Worm (Caenorhabditis elegans) whole organism, L4 larva: Measurements from ENCODE around the gene C08G9.2.

Experiments
- D1046.2 ChIP-seq: fragments of 200-800 bp; sonication (Bioruptor generic); IDR thresholded peaks from 2 replicates; pipeline ENCODE4 v1.3.6; 2022; ENCODE audit warnings: missing genetic modification characterization, missing compliant biosample characterization
- F26F4.8 ChIP-seq: fragments of 200-800 bp; sonication (Bioruptor generic); conservative IDR thresholded peaks from 2 replicates; pipeline ENCODE4 v1.3.6; 2022; ENCODE audit warnings: missing genetic modification characterization, missing compliant biosample characterization
- F44E2.7 ChIP-seq: fragments of 200-800 bp; sonication (Bioruptor generic); IDR thresholded peaks from 2 replicates; pipeline ENCODE4 v2.1.2; 2022; ENCODE audit warnings: missing genetic modification characterization, missing compliant biosample characterization
- T20F7.1 ChIP-seq: fragments of 200-800 bp; sonication (Bioruptor generic); optimal IDR thresholded peaks from 2 replicates; lab custom pipeline; 2018; ENCODE audit warnings: mild to moderate bottlenecking, missing genetic modification characterization, missing compliant biosample characterization
- Y105C5A.15 ChIP-seq: fragments of 200-800 bp; sonication (Bioruptor generic); IDR thresholded peaks from 2 replicates; pipeline ENCODE4 v1.3.6; 2022; ENCODE audit warnings: missing genetic modification characterization, missing compliant biosample characterization
- Y48G9A.11 ChIP-seq: fragments of 200-800 bp; sonication (Bioruptor generic); IDR thresholded peaks from 2 replicates; pipeline ENCODE4 v1.3.6; 2022; ENCODE audit warnings: missing genetic modification reagents, missing genetic modification characterization, missing compliant biosample characterization
- aha-1 ChIP-seq: fragments of 150-350 bp; peaks from one replicate; lab custom pipeline; 2014; ENCODE audit warnings: missing biosample characterization, missing genetic modification characterization
- ama-1 ChIP-seq: fragments of 150-350 bp; optimal IDR thresholded peaks from 2 replicates; lab custom pipeline; 2014; ENCODE audit warnings: inconsistent platforms, mixed read lengths
- arid-1 ChIP-seq: fragments of 200-800 bp; sonication (Bioruptor generic); conservative IDR thresholded peaks from 2 replicates; pipeline ENCODE4 v1.3.6; 2022; ENCODE audit warnings: missing genetic modification reagents, missing genetic modification characterization, missing compliant biosample characterization
- attf-4 ChIP-seq: sonication (generic microtip); optimal IDR thresholded peaks from 3 replicates; lab custom pipeline; 2017; ENCODE audit warnings: missing biosample characterization, missing genetic modification characterization
- ceh-44 ChIP-seq: fragments of 200-800 bp; sonication (Bioruptor generic); IDR thresholded peaks from 2 replicates; pipeline ENCODE4 v1.3.6; 2022; ENCODE audit warnings: missing genetic modification reagents, missing genetic modification characterization, missing compliant biosample characterization
- ceh-62 ChIP-seq: sonication (generic microtip); optimal IDR thresholded peaks from 2 replicates; lab custom pipeline; 2017; ENCODE audit warnings: missing biosample characterization, missing genetic modification characterization
- ces-1 ChIP-seq: fragments of 150-350 bp; sonication (generic microtip); optimal IDR thresholded peaks from 4 replicates; lab custom pipeline; 2014; ENCODE audit warnings: missing biosample characterization, missing genetic modification reagents, missing genetic modification characterization
- daf-12 ChIP-seq: fragments of 150-350 bp; optimal IDR thresholded peaks from 2 replicates; lab custom pipeline; 2014; ENCODE audit warnings: missing biosample characterization, missing genetic modification reagents, missing genetic modification characterization
- daf-19 ChIP-seq: fragments of 200-800 bp; sonication (Bioruptor generic); conservative IDR thresholded peaks from 2 replicates; pipeline ENCODE4 v1.3.6; 2022; ENCODE audit warnings: missing genetic modification characterization, missing compliant biosample characterization
- dmd-6 ChIP-seq: fragments of 200-800 bp; sonication (Bioruptor generic); IDR thresholded peaks from 2 replicates; pipeline ENCODE4 v1.3.6; 2022; ENCODE audit warnings: missing genetic modification reagents, missing genetic modification characterization, missing compliant biosample characterization
- dmd-8 ChIP-seq: fragments of 200-800 bp; sonication (Bioruptor generic); IDR thresholded peaks from 2 replicates; pipeline ENCODE4 v1.3.6; 2022; ENCODE audit warnings: missing genetic modification characterization, missing compliant biosample characterization
- dmd-9 ChIP-seq: fragments of 200-800 bp; sonication (Bioruptor generic); IDR thresholded peaks from 2 replicates; pipeline ENCODE4 v1.3.6; 2022; ENCODE audit warnings: missing genetic modification reagents, missing genetic modification characterization, missing compliant biosample characterization
- dpl-1 ChIP-seq: fragments of 150-350 bp; optimal IDR thresholded peaks from 2 replicates; lab custom pipeline; 2014; ENCODE audit warnings: missing biosample characterization, missing genetic modification reagents, missing genetic modification characterization
- duxl-1 ChIP-seq: sonication (generic microtip); optimal IDR thresholded peaks from 2 replicates; lab custom pipeline; 2016; ENCODE audit warnings: mild to moderate bottlenecking, missing genetic modification characterization, moderate library complexity, missing compliant biosample characterization; ENCODE audit not compliant: poor library complexity
- dve-1 ChIP-seq: sonication (generic microtip); optimal IDR thresholded peaks from 2 replicates; lab custom pipeline; 2017; ENCODE audit warnings: antibody characterized with exemption, mild to moderate bottlenecking, missing genetic modification characterization, missing compliant biosample characterization; ENCODE audit not compliant: insufficient read depth
- egl-27 ChIP-seq: sonication (generic microtip); optimal IDR thresholded peaks from 3 replicates; lab custom pipeline; 2017; ENCODE audit warnings: missing biosample characterization, missing genetic modification reagents, missing genetic modification characterization
- egl-43 ChIP-seq: fragments of 200-800 bp; sonication (Bioruptor generic); IDR thresholded peaks from 2 replicates; pipeline ENCODE4 v1.3.6; 2022; ENCODE audit warnings: missing genetic modification reagents, missing genetic modification characterization, missing compliant biosample characterization
- lim-7 ChIP-seq: fragments of 200-800 bp; sonication (Bioruptor generic); IDR thresholded peaks from 2 replicates; pipeline ENCODE4 v1.3.6; 2022; ENCODE audit warnings: missing genetic modification characterization, missing compliant biosample characterization
- lin-1 ChIP-seq: fragments of 200-800 bp; sonication (Bioruptor generic); IDR thresholded peaks from 2 replicates; pipeline ENCODE4 v1.3.6; 2022; ENCODE audit warnings: missing genetic modification reagents, missing genetic modification characterization, missing compliant biosample characterization
- lin-39 ChIP-seq: fragments of 150-350 bp; optimal IDR thresholded peaks from 2 replicates; lab custom pipeline; 2014; ENCODE audit warnings: missing biosample characterization, missing genetic modification reagents, missing genetic modification characterization
- lir-3 ChIP-seq: sonication (generic microtip); optimal IDR thresholded peaks from 2 replicates; lab custom pipeline; 2016; ENCODE audit warnings: mild to moderate bottlenecking, missing genetic modification characterization, missing compliant biosample characterization
- madf-5 ChIP-seq, 2 experiments: fragments of 200-800 bp; sonication (Bioruptor generic); IDR thresholded peaks; 2 replicates each; pipeline ENCODE4 v1.3.6; 2022; ENCODE audit warnings: missing compliant biosample characterization in 2 of 2, missing genetic modification characterization in 2 of 2
- madf-9 ChIP-seq: fragments of 200-800 bp; sonication (Bioruptor generic); conservative IDR thresholded peaks from 2 replicates; pipeline ENCODE4 v1.3.6; 2022; ENCODE audit warnings: missing genetic modification reagents, missing genetic modification characterization, missing compliant biosample characterization
- mdl-1 ChIP-seq, 2 experiments: fragments of 150-350 bp in 1 of 2; sonication (generic microtip) in 1 of 2; optimal IDR thresholded peaks; 2 replicates each; lab custom pipeline; 2014 to 2017; ENCODE audit warnings: missing biosample characterization in 2 of 2, missing genetic modification characterization in 2 of 2
- mes-2 ChIP-seq: sonication (generic microtip); optimal IDR thresholded peaks from 2 replicates; lab custom pipeline; 2016; ENCODE audit warnings: missing genotype, mild to moderate bottlenecking, missing genetic modification characterization, missing compliant biosample characterization; ENCODE audit not compliant: poor library complexity, severe bottlenecking
- mxl-2 ChIP-seq: fragments of 200-800 bp; sonication (Bioruptor generic); conservative IDR thresholded peaks from 2 replicates; pipeline ENCODE4 v1.3.6; 2022; ENCODE audit warnings: missing genetic modification reagents, missing genetic modification characterization, missing compliant biosample characterization
- nhr-11 ChIP-seq: fragments of 150-350 bp; optimal IDR thresholded peaks from 2 replicates; lab custom pipeline; 2014; ENCODE audit warnings: missing biosample characterization, missing genetic modification characterization
- nhr-237 ChIP-seq: sonication (generic microtip); optimal IDR thresholded peaks from 2 replicates; lab custom pipeline; 2017; ENCODE audit warnings: missing biosample characterization, missing genetic modification characterization
- nhr-28 ChIP-seq: fragments of 150-350 bp; optimal IDR thresholded peaks from 2 replicates; lab custom pipeline; 2014; ENCODE audit warnings: missing biosample characterization, missing genetic modification characterization
- nhr-41 ChIP-seq: fragments of 200-800 bp; sonication (Bioruptor generic); IDR thresholded peaks from 2 replicates; pipeline ENCODE4 v1.3.6; 2022; ENCODE audit warnings: missing genetic modification reagents, missing genetic modification characterization, missing compliant biosample characterization
- nhr-42 ChIP-seq: fragments of 200-800 bp; sonication (Bioruptor generic); IDR thresholded peaks from 2 replicates; pipeline ENCODE4 v1.3.6; 2022; ENCODE audit warnings: missing genetic modification characterization, missing compliant biosample characterization
- nhr-48 ChIP-seq: sonication (generic microtip); optimal IDR thresholded peaks from 2 replicates; lab custom pipeline; 2016; ENCODE audit warnings: mild to moderate bottlenecking, missing genetic modification characterization, missing compliant biosample characterization
- nhr-6 ChIP-seq: fragments of 150-350 bp; optimal IDR thresholded peaks from 2 replicates; lab custom pipeline; 2014; ENCODE audit warnings: missing biosample characterization, missing genetic modification characterization
- nhr-76 ChIP-seq: fragments of 150-350 bp; optimal IDR thresholded peaks from 2 replicates; lab custom pipeline; 2014; ENCODE audit warnings: missing biosample characterization, missing genetic modification characterization
- nhr-77 ChIP-seq: fragments of 150-350 bp; optimal IDR thresholded peaks from 2 replicates; lab custom pipeline; 2014; ENCODE audit warnings: missing biosample characterization, missing genetic modification characterization
- pha-4 ChIP-seq, 2 experiments: fragments of 150-350 bp in 1 of 2; fragments of 200-800 bp in 1 of 2; sonication (Bioruptor generic) in 1 of 2; IDR thresholded peaks in 1 of 2; optimal IDR thresholded peaks in 1 of 2; 2 replicates each; pipeline versions ENCODE4 v1.3.6 to Lab custom; 2014 to 2022; ENCODE audit warnings: missing genetic modification characterization in 2 of 2, missing genetic modification reagents in 2 of 2, missing biosample characterization in 1 of 2, missing compliant biosample characterization in 1 of 2
- rbr-2 ChIP-seq: sonication (generic microtip); optimal IDR thresholded peaks from 2 replicates; lab custom pipeline; 2016; ENCODE audit warnings: missing genotype, missing genetic modification characterization, missing compliant biosample characterization
- skn-1 ChIP-seq: fragments of 150-350 bp; optimal IDR thresholded peaks from 2 replicates; lab custom pipeline; 2014; ENCODE audit warnings: missing biosample characterization, missing genetic modification characterization
- spr-1 ChIP-seq: sonication (generic microtip); optimal IDR thresholded peaks from 2 replicates; lab custom pipeline; 2016; ENCODE audit warnings: mild to moderate bottlenecking, missing genetic modification characterization, missing compliant biosample characterization
- spr-3 ChIP-seq: fragments of 200-800 bp; sonication (Bioruptor generic); optimal IDR thresholded peaks from 2 replicates; lab custom pipeline; 2018; ENCODE audit warnings: mild to moderate bottlenecking, missing genetic modification characterization, missing compliant biosample characterization
- tra-1 ChIP-seq: fragments of 200-800 bp; sonication (Bioruptor generic); IDR thresholded peaks from 2 replicates; pipeline ENCODE4 v1.3.6; 2022; ENCODE audit warnings: missing genetic modification reagents, missing genetic modification characterization, missing compliant biosample characterization
- unc-130 ChIP-seq: sonication (generic microtip); optimal IDR thresholded peaks from 2 replicates; lab custom pipeline; 2016; ENCODE audit warnings: missing genetic modification reagents, missing genetic modification characterization, missing compliant biosample characterization
- unc-39 ChIP-seq: sonication (generic microtip); optimal IDR thresholded peaks from 2 replicates; lab custom pipeline; 2017; ENCODE audit warnings: missing biosample characterization, missing genetic modification characterization
- vab-7 ChIP-seq: fragments of 200-800 bp; sonication (Bioruptor generic); IDR thresholded peaks from 2 replicates; pipeline ENCODE4 v1.3.6; 2022; ENCODE audit warnings: missing genetic modification reagents, missing genetic modification characterization, missing compliant biosample characterization
- zag-1 ChIP-seq: fragments of 150-350 bp; optimal IDR thresholded peaks from 2 replicates; lab custom pipeline; 2014; ENCODE audit warnings: missing biosample characterization, missing genetic modification characterization
- zip-11 ChIP-seq: fragments of 200-800 bp; sonication (Bioruptor generic); IDR thresholded peaks from 2 replicates; pipeline ENCODE4 v1.3.6; 2022; ENCODE audit warnings: missing genetic modification characterization, missing compliant biosample characterization
- ztf-11 ChIP-seq: fragments of 150-350 bp; optimal IDR thresholded peaks from 2 replicates; lab custom pipeline; 2014; ENCODE audit warnings: missing biosample characterization, missing genetic modification characterization

The C08G9.2 gene

DNA sequence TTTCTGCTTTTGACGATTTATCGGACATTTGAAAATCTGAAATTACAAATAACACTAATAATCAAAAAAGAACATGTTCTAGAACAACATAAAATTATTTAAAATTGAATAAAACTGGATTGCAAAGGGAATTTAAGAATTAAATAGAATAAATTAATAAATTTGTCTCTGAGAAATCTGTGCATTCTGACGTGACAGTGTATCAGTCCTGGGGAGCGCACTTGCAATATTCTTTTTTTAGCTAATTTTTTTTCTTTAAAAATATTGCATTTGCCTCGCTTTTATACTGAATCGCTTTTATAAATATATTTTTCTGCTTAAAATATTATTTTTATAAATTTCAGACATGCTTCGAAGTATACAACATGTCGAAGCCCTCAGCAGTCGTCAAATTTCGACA, 36.9 kb upstream of the C08G9.2 start, which contains the start of the genes mrpl-1, emc-6 and mrps-24 (continued):
- TF ChIP-seq madf-5 (GFP tag; IDR thresholded peaks at IDR 0.05; lab: Robert Waterston, UW) (no peak), mes-2 (tag; lab: Kevin White, UChicago) (peak; percentile 84), attf-4 (tag; lab: Kevin White, UChicago) (no peak), spr-1 (tag; lab: Kevin White, UChicago) (no peak), unc-39 (tag; lab: Kevin White, UChicago) (no peak), ces-1 (peak; percentile 1), dmd-8 (no peak), nhr-77 (tag; lab: Kevin White, UChicago) (no peak), Y105C5A.15 (GFP tag; lab: Robert Waterston, UW) (no peak), F26F4.8 (GFP tag; lab: Robert Waterston, UW) (no peak), nhr-76 (tag; lab: Kevin White, UChicago) (no peak), pha-4 (GFP tag; IDR thresholded peaks at IDR 0.05; lab: Robert Waterston, UW) (no peak), pha-4 (tag; optimal IDR thresholded peaks at IDR 0.05; lab: Kevin White, UChicago) (peak; percentile 53), dmd-9 (GFP tag; lab: Robert Waterston, UW) (no peak), egl-43 (GFP tag; lab: Robert Waterston, UW) (no peak), lim-7 (GFP tag; lab: Robert Waterston, UW) (no peak), skn-1 (tag; lab: Kevin White, UChicago) (no peak), vab-7 (GFP tag; lab: Robert Waterston, UW) (no peak), daf-19 (GFP tag; lab: Robert Waterston, UW) (no peak), arid-1 (GFP tag; lab: Robert Waterston, UW) (no peak), D1046.2 (GFP tag; lab: Robert Waterston, UW) (no peak), mdl-1 (tag; optimal IDR thresholded peaks at IDR 0.05; lab: Kevin White, UChicago) (no peak), zip-11 (no peak), ztf-11 (tag; lab: Kevin White, UChicago) (no peak), nhr-41 (GFP tag; lab: Robert Waterston, UW) (no peak), nhr-237 (tag; lab: Kevin White, UChicago) (no peak), duxl-1 (no peak), madf-9 (GFP tag; lab: Robert Waterston, UW) (no peak), nhr-42 (GFP tag; lab: Robert Waterston, UW) (no peak), rbr-2 (tag; lab: Kevin White, UChicago) (peak; percentile 38), dmd-6 (GFP tag; lab: Robert Waterston, UW) (no peak), Y48G9A.11 (no peak), ceh-62 (tag; lab: Kevin White, UChicago) (no peak), T20F7.1 (peak; percentile 78), egl-27 (tag; lab: Kevin White, UChicago) (no peak), nhr-48 (tag; lab: Kevin White, UChicago) (peak; percentile 23), zag-1 (tag; lab: Kevin White, UChicago) (no peak), aha-1 (no peak), nhr-6 (tag; lab: Kevin White, UChicago) (no peak), unc-130 (peak; percentile 10), ceh-44 (GFP tag; lab: Robert Waterston, UW) (no peak), mxl-2 (GFP tag; lab: Robert Waterston, UW) (no peak), lin-39 (tag; lab: Kevin White, UChicago) (no peak), lir-3 (tag; lab: Kevin White, UChicago) (no peak), dve-1 (tag; lab: Kevin White, UChicago) (peak; percentile 44), F44E2.7 (no peak), daf-12 (tag; lab: Kevin White, UChicago) (no peak), ama-1 (no peak), tra-1 (no peak), spr-3 (no peak), nhr-28 (tag; lab: Kevin White, UChicago) (peak; percentile 24), nhr-11 (tag; lab: Kevin White, UChicago) (no peak), dpl-1 (GFP tag; lab: Kevin White, UChicago) (peak; percentile 73), lin-1 (GFP tag; lab: Robert Waterston, UW) (no peak)
